Fruit fly (Drosophila melanogaster) whole organism: ENCODE data around the gene CG31948.

ENCODE experiments used
- CG8478 ChIP-seq: fragments of >200 bp; optimal IDR thresholded peaks from 2 replicates; lab custom pipeline; 2018; ENCODE audit warnings: inconsistent platforms
- Dll ChIP-seq: fragments of >200 bp; optimal IDR thresholded peaks from 2 replicates; lab custom pipeline; 2017
- EcR ChIP-seq, 2 experiments: fragments of >200 bp; optimal IDR thresholded peaks; 2 replicates each; lab custom pipeline; 2017; ENCODE audit warnings: missing biosample characterization in 2 of 2, missing genetic modification characterization in 2 of 2, missing genetic modification reagents in 2 of 2
- pan ChIP-seq: fragments of >200 bp; optimal IDR thresholded peaks from 2 replicates; lab custom pipeline; 2017
- psq ChIP-seq: fragments of >200 bp; optimal IDR thresholded peaks from 2 replicates; lab custom pipeline; 2017
- usp ChIP-seq: fragments of >200 bp; optimal IDR thresholded peaks from 2 replicates; lab custom pipeline; 2017; ENCODE audit warnings: missing biosample characterization, missing genetic modification characterization, mixed read lengths

The CG31948 gene

DNA sequence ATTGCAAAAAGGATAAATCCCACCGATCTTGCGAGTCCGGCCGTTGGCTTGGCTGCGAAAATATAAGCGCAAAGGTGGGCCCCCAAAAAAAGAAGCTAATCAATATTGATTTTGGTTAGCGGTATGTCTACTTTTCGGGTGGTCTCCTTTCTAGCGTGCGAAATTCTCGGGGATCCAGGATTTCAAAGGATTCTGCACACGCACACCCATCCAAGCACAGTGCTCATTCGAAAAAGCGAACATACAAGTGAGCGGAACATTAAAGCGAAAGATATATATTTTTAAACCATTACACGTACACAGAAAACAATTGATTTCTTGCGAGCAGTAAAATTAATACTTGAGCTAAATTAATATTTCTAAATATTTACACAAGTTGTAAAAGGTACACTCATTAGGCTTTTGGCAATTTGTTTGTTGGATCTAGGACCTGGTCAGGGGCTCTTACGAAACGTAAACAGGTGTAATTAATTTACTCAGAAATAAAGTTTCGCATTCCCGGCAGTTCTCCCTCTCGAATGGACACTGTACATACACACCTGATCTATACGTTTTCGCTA is 50.8 kb downstream of the CG31948 start:
- TF ChIP-seq psq (no peak), CG8478 (lab: Kevin White, UChicago) (no peak), usp (GFP tag; lab: Kevin White, UChicago) (no peak), Dll (lab: Kevin White, UChicago) (no peak), EcR (GFP tag; optimal IDR thresholded peaks at IDR 0.05; lab: Kevin White, UChicago) (no peak), pan (lab: Kevin White, UChicago) (no peak)
